Fruit fly (Drosophila melanogaster) whole organism, pupa: ENCODE data around the gene CG32437.

Source experiments
- CG12605 ChIP-seq: fragments of 200-800 bp; sonication (Bioruptor generic); IDR thresholded peaks from 2 replicates; pipeline ENCODE4 v1.3.6; 2022; ENCODE audit warnings: missing biosample characterization, missing genetic modification characterization
- CG17806 ChIP-seq: fragments of 200-800 bp; sonication (Bioruptor generic); optimal IDR thresholded peaks from 2 replicates; lab custom pipeline; 2018; ENCODE audit warnings: missing biosample characterization, mild to moderate bottlenecking, missing genetic modification characterization, moderate library complexity
- EcR ChIP-seq: fragments of 200-800 bp; sonication (Bioruptor generic); optimal IDR thresholded peaks from 3 replicates; lab custom pipeline; 2019; ENCODE audit warnings: missing biosample characterization, missing genetic modification characterization, mild to moderate bottlenecking, moderate library complexity, missing genetic modification reagents
- rn ChIP-seq: fragments of 200-800 bp; sonication (Bioruptor generic); IDR thresholded peaks from 2 replicates; pipeline ENCODE4 v1.3.6; 2022; ENCODE audit warnings: missing biosample characterization, missing genetic modification characterization

- no peak for TF ChIP-seq EcR
- TF ChIP-seq CG17806, result no peak
- no peak for TF ChIP-seq CG12605
- no peak for TF ChIP-seq rn (GFP tag; lab: Robert Waterston, UW)
Measured at dm6 chr3L:21390431-21390830, 32.9 kb downstream of the CG32437 start.
